Worm (Caenorhabditis elegans) whole organism, midembryonic: ENCODE results near the gene pgph-2.

Source experiments
- T22C8.4 ChIP-seq: fragments of 200-800 bp; sonication (Bioruptor generic); IDR thresholded peaks from 2 replicates; pipeline ENCODE4 v1.3.6; 2022; ENCODE audit warnings: missing genetic modification characterization, missing compliant biosample characterization
- cog-1 ChIP-seq: sonication (generic microtip); optimal IDR thresholded peaks from 2 replicates; lab custom pipeline; 2016; ENCODE audit warnings: missing genetic modification characterization, missing compliant biosample characterization
- flt-1 ChIP-seq: fragments of 200-800 bp; sonication (Bioruptor generic); IDR thresholded peaks from 2 replicates; pipeline ENCODE4 v1.3.6; 2022; ENCODE audit warnings: missing genetic modification characterization, missing compliant biosample characterization
- klf-2 ChIP-seq: fragments of 200-800 bp; sonication (Bioruptor generic); conservative IDR thresholded peaks from 2 replicates; pipeline ENCODE4 v1.3.6; 2022; ENCODE audit warnings: missing genetic modification reagents, missing genetic modification characterization, missing compliant biosample characterization
- ref-1 ChIP-seq: fragments of 200-800 bp; sonication (Bioruptor generic); conservative IDR thresholded peaks from 2 replicates; pipeline ENCODE4 v1.3.6; 2022; ENCODE audit warnings: missing genetic modification reagents, missing genetic modification characterization, missing compliant biosample characterization
- tab-1 ChIP-seq: fragments of 200-800 bp; sonication (Bioruptor generic); IDR thresholded peaks from 2 replicates; pipeline ENCODE4 v1.3.6; 2022; ENCODE audit warnings: missing genetic modification characterization, missing compliant biosample characterization
- ztf-23 ChIP-seq: fragments of 200-800 bp; sonication (Bioruptor generic); IDR thresholded peaks from 2 replicates; pipeline ENCODE4 v1.3.6; 2022; ENCODE audit warnings: missing genetic modification reagents, missing genetic modification characterization, missing compliant biosample characterization
- ztf-29 ChIP-seq: fragments of 200-800 bp; sonication (Bioruptor generic); IDR thresholded peaks from 2 replicates; pipeline ENCODE4 v1.3.6; 2022; ENCODE audit warnings: missing genetic modification reagents, missing genetic modification characterization, missing compliant biosample characterization

ce11 chrV:5769999-5770398, 5.1 kb downstream of the pgph-2 start:
- no peak for TF ChIP-seq ztf-29
- no peak for TF ChIP-seq ref-1 (GFP tag; lab: Robert Waterston, UW)
- no peak for TF ChIP-seq klf-2 (GFP tag; lab: Robert Waterston, UW)
- no peak for TF ChIP-seq tab-1 (GFP tag; lab: Robert Waterston, UW)
- TF ChIP-seq cog-1 (tag; lab: Kevin White, UChicago), result no peak
- no peak for TF ChIP-seq T22C8.4 (GFP tag; lab: Robert Waterston, UW)
- no peak for TF ChIP-seq flt-1 (GFP tag; lab: Robert Waterston, UW)
- TF ChIP-seq ztf-23 (GFP tag; lab: Robert Waterston, UW), result no peak
